Worm (Caenorhabditis elegans) whole organism, L4/young adult: Measurements from ENCODE around the gene clec-160.

Experiments
- W03F9.2 ChIP-seq: fragments of 150-350 bp; optimal IDR thresholded peaks from 2 replicates; lab custom pipeline; 2014; ENCODE audit warnings: missing biosample characterization, missing genetic modification characterization
- dao-5 ChIP-seq: sonication (generic microtip); optimal IDR thresholded peaks from 2 replicates; lab custom pipeline; 2016; ENCODE audit warnings: missing genotype, missing genetic modification characterization, moderate library complexity, missing compliant biosample characterization
- him-1 ChIP-seq: sonication (generic microtip); optimal IDR thresholded peaks from 2 replicates; lab custom pipeline; 2016; ENCODE audit warnings: missing genotype, missing genetic modification reagents, missing genetic modification characterization, missing compliant biosample characterization

The clec-160 gene

DNA sequence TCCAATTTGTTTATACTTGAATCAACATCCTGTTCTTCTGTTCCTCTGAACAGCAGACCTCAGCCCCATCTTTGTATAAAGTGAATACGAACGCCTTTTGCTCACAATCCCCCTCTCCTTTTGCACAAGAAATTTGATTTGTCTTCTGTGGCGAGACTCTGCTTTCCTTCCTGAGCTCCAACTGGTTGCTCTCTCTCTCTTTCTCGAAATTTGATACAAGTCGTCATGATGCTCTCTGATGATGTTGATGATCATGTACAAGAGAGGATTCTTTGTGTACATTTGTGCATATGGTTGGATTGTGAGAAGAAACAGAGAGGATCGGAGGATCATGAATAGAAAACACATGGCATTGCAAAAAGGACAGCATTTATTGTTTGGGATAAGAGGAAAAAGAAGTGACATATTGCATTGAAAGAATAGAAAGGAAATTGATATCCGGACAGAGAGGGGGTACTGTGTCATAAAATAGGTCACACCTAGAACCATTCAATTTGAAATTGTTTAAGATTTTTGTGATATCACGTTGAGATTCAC lies 25.2 kb upstream of the clec-160 start:
- TF ChIP-seq dao-5 (tag; lab: Kevin White, UChicago), result no peak
- no peak for TF ChIP-seq W03F9.2 (tag; lab: Kevin White, UChicago)
- TF ChIP-seq him-1 (tag; lab: Kevin White, UChicago), result no peak

DNA sequence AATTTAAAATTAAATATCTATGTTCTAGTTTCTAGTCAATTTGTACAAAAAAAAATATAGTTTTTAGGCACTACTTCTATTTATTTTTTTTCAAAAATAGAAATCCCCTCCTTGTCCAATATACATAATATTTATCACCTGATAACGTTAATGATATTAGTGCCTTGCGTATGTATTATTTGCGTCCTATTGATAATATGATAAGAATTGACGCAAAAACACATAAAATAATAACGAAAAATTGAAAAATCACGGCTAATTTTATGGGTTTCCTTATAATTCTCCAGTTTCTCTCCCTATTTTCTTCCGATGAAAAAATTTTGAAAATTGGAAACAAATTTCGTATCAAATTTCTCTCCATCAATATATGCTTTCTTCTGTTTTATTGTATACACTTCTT lies 24.0 kb upstream of the clec-160 start:
- no peak for TF ChIP-seq him-1 (tag; lab: Kevin White, UChicago)

DNA sequence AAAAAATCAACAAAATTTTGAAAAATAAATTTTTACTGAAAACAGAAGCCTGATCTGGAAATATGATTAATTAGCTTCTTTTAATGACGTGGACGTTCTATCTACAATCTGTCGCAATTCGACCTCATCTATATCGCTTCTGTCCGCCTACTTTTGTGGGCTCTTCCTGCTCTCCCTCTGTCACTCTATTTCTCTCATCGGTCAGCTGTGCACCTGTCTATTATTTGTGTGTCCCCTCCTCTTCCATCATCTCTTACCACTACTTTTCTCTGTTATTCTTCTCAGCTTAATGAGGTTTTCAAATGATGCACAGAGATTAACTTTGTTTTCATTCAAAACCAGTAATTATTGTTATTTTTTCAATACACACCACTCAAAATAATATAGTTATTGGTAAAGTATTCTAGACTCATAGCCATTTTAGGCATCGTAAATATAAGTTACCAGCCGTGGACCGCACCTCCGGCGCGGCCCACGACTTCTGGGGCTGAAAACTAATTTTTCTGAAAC lies 23.4 kb upstream of the clec-160 start:
- no peak for TF ChIP-seq dao-5 (tag; lab: Kevin White, UChicago)
- TF ChIP-seq W03F9.2 (tag; lab: Kevin White, UChicago), result no peak
- no peak for TF ChIP-seq him-1 (tag; lab: Kevin White, UChicago)

DNA sequence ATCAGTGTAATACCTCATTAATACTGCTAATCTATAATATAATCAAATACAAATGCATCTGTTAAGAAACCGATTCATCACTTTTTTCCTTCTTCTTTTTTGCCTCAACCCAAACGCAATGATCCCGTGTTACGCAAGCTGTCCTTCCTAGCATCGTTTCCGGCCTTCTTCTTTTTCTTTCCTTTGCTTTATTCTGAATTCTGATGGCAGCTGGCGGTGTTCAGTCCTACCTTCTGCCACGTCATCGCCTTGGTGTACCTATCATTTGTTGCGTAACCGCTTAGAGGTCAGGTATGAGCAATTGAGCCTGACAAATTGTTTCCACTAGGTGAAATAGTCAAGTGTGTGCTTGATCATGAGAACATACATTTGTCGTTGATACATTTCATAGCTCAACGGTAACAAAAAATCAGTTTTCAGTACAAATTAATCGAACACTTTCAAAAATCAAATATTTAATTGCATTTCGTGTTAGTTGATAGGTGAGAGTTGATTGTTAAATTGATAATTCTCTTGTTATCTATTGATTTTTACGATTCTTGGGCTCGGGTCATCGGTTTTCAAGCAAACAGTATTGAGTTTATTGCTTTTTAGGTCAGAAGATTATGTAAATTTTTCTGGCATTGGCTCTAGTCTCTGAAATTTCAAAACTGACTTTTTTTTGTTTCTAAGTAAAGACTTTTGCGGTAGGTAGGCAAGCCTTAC lies 22.6 kb upstream of the clec-160 start:
- no peak for TF ChIP-seq W03F9.2 (tag; lab: Kevin White, UChicago)
- no peak for TF ChIP-seq dao-5 (tag; lab: Kevin White, UChicago)

DNA sequence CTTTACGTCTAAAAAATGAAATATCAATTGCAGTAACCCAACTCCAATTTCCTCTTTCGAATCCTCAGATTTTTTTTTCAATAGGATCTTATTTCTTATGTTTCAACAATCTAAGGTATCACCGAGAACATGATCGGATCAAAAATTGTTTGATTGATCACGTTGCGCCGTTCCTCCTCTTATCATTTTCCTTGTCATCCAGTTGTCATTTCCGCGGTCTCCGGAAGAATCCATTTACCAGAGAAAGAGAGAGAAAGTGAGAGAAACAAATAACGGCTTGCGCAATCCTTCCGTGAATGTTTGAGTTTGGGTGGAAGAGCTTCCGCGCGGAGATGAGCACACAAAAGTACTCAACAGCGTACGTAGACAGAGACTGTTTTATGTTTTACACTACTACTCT lies 17.5 kb upstream of the clec-160 start:
- no peak for TF ChIP-seq him-1 (tag; lab: Kevin White, UChicago)

DNA sequence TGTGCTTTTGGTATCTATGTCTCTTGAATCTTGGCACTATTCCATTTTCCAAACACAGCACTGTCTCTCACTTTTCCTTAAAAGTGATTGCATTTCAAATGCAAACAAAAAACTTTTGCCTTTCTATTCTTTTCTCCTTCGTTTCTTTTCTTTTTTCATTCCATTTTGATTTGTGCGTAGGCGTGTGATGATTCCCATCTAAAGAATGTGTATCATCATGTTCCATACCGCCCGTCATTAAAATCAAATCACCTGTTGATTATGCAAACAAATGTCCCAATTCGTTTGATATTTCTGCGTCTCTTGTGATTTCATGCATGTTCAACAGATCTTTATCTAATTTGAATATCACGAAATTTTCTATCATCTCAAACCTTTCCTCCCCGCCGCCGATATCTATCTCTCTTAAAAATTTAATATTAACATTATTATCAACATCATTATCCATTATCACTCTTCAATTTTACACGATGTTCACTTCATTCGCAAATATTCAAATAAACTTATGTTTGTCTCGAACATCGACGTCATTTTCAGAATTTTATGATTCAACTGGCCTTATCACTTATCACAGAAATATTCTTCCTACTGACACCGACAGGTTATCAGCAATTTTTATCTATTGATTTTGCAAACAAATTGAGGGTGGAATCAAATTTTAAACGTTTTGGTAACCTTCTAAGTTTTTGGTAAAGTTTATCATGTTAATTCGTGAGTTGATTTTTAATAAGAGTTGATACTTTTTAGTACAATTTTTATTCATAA lies 15.7 kb upstream of the clec-160 start:
- TF ChIP-seq dao-5 (tag; lab: Kevin White, UChicago) (no peak), W03F9.2 (tag; lab: Kevin White, UChicago) (no peak), him-1 (tag; lab: Kevin White, UChicago) (no peak)

DNA sequence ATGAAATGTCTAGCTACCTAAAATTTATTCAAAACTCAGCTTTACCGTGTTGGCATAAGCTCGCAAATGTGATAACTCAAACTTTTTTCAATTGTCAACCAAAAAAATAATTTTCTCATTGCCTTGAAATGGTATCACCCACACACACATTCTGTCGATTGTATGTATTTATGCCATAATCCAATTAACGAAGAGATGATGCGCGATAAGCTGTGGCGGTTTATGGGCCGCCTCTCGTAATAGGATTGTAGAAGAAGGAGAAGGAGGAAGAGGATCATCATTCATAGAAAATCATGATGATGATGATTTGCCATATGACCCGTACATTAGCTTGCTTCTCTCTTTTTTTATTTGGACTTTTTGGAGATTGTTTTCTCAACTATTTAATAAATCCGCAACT lies 13.4 kb upstream of the clec-160 start:
- TF ChIP-seq him-1 (tag; lab: Kevin White, UChicago) (no peak), dao-5 (tag; lab: Kevin White, UChicago) (no peak), W03F9.2 (tag; lab: Kevin White, UChicago) (no peak)

DNA sequence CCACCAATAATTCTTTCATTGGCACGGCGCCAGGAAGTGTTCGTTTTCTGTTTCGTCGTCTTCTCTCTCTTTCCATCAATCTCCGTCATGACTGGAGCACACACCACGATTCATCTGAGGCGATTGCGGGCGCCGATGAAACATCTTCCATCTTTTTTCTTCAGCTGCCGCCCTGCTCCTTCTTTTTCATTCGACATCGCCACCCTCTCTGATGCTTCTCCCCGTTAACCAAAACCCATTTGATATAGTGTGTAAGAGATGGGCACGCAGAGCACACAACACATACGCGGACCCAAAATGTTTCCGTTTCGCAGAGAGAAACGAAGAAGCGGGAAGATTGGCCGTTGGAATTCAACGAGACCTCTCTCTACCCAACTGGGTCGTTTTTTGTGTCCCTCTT lies 11.7 kb upstream of the clec-160 start:
- TF ChIP-seq dao-5 (tag; lab: Kevin White, UChicago) (no peak), W03F9.2 (tag; lab: Kevin White, UChicago) (no peak), him-1 (tag; lab: Kevin White, UChicago) (no peak)

DNA sequence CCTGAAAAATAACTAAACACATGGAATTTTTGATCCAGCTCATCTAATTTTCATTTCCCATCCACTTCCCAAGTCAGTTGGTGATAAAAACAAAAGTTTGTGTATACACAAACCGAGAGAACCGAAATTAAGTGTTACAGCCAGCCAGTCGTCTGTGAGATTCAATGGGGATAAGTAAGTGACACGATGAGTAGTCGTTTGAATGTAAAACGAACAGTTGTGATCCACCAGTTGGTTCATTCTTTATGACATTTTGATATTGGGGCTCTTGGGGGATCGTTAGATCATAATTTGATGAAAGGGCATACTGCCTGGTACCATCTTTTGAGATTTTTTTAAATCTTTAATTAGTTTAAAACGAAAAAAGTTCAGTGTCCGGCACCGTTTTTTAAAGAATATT lies 11.1 kb upstream of the clec-160 start:
- TF ChIP-seq him-1 (tag; lab: Kevin White, UChicago) (no peak), dao-5 (tag; lab: Kevin White, UChicago) (no peak), W03F9.2 (tag; lab: Kevin White, UChicago) (no peak)

DNA sequence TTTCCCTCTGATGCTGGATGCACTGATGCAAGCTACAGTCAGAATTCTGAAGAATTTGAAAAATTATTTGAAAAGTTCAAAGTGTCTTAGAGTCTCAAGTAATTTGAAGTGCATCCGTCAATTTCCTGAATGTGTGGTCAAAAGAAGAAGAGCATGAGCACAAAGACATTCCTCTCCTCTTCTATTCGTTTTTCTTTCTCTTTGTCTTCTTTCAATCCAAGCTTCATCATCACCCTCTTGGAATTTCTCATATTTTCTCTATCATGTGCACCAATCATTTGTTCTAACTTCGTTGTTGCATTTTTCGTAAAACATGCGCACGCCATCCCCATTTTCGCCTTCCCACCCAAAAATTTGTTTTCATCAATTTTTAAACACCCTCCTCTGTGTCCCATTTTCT lies 10.2 kb upstream of the clec-160 start:
- TF ChIP-seq dao-5 (tag; lab: Kevin White, UChicago), result no peak
- no peak for TF ChIP-seq him-1 (tag; lab: Kevin White, UChicago)
- no peak for TF ChIP-seq W03F9.2 (tag; lab: Kevin White, UChicago)

DNA sequence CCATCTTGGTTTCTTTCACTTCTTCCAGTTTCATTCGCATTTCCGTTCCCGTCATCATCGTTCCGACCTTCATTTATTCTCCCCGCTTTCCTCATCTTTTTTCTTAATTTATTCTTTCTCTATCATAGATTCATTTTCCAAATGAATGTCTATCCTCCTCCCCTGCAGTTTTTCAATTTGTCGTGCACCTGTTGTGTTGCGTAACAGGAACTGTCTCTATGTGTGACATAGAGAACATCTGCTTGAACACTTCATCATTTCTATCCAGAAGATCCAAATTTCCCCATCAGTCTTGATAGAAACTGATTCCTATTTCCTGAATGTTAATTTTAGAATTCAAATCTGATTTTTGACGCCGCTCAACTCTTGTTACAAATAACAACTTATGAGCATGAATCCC lies 7.8 kb upstream of the clec-160 start:
- no peak for TF ChIP-seq him-1 (tag; lab: Kevin White, UChicago)
- TF ChIP-seq dao-5 (tag; lab: Kevin White, UChicago), result no peak

DNA sequence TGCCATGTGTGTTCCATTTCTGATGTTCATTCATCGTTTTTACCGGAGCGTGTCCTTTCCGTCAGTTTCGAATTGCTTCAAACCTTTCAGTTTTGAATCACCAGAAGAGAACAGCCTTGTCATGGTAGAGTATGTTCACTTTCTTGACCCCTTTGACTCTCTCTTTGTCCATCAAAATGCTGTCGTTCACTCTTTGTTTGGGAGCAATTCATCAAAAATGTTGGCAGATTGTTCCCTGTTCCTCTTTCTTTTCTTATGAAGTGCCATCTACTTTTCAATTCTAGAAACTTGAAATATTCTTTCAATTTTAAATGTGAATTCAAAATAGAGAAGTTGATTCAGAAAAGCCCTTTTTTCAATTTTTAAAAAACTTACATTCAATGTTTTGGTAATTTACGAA lies 5.5 kb upstream of the clec-160 start:
- TF ChIP-seq dao-5 (tag; lab: Kevin White, UChicago), result no peak
- TF ChIP-seq W03F9.2 (tag; lab: Kevin White, UChicago), result no peak
- TF ChIP-seq him-1 (tag; lab: Kevin White, UChicago), result no peak

DNA sequence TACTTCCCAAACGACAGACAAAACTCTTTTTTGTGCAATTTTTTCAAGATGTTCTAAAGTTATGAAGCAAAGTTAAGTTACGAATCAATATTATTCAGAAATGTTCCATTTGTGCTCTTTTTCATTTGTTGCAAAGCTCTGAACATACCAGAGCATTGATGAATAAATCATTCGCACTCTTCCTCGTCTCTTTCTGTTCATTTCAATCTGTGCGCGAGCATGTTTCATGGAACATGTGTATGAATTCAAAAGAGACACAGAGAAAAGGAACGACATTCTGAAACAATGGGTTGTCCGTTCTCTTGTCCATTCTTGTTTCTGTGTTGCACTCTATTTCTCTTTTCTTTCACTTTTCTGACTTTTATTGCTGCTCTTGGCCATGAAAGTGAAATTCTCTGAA lies 4.6 kb upstream of the clec-160 start:
- TF ChIP-seq dao-5 (tag; lab: Kevin White, UChicago) (no peak), W03F9.2 (tag; lab: Kevin White, UChicago) (no peak), him-1 (tag; lab: Kevin White, UChicago) (no peak)

DNA sequence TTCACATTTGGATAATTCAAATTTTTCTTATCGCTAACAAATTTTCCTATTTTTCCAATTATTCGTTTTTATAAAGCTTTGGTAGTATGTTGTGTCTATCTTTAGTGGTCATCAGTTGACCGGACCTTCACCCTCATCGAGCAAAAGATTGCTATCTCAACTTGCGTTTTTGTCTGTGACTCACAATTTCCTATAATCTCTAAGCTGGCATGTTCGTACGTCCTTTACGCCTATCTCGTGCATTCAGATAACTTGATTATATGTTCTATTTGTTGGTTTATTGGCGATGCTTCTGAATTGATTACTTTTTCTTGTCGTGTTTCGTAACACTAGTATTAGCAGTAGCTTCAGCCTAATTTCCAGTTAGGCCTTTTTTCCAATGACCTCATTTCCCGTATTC lies 3.8 kb upstream of the clec-160 start:
- TF ChIP-seq him-1 (tag; lab: Kevin White, UChicago) (no peak), W03F9.2 (tag; lab: Kevin White, UChicago) (no peak), dao-5 (tag; lab: Kevin White, UChicago) (no peak)
